Fruit fly (Drosophila melanogaster): ENCODE results near the gene Grl65a.

The Grl65a gene

DNA sequence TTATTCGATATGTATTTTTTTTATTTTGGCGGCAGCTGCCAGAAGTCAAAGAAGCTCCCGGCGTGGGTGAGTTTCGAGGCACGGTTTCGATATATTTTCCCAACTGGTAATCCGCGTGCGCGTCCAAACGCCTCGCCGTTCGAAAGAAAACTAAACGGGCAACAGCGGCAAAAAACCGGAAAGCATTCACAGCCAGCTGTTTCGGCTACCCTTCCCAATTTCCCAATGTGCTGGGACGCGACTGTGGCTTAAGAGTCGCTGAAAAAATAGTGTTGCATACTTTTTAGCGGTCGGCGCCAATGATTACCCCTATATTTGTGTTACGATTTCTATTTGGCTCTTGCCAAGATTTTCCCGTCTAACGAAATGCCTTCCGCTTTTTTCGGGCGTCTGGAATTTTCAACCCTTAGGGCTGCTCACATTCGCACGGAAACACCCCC lies 35.8 kb upstream of the Grl65a start, which contains the start of gene SP1173 (continued):
- TF ChIP-seq C15 (GFP tag; IDR thresholded peaks at IDR 0.05), result 0 out of 3 replicates have a peak, but pooled peaks have one; percentile 46
- TF ChIP-seq CG17186 (GFP tag; optimal IDR thresholded peaks at IDR 0.05), result peak; percentile 35
- peak; percentile 6 for TF ChIP-seq tx (GFP tag; optimal IDR thresholded peaks at IDR 0.05)
- no peak for TF ChIP-seq Rx (GFP tag; IDR thresholded peaks at IDR 0.05)
- TF ChIP-seq Fer1 (GFP tag; optimal IDR thresholded peaks at IDR 0.05), result peak; percentile 62
- peak; percentile 21 for TF ChIP-seq kni (GFP tag; optimal IDR thresholded peaks at IDR 0.05)
- TF ChIP-seq CG8924 (tag; optimal IDR thresholded peaks at IDR 0.05), result peak; percentile 31
- TF ChIP-seq CG7556 (GFP tag; optimal IDR thresholded peaks at IDR 0.05), result no peak
- TF ChIP-seq NC2α (GFP tag; optimal IDR thresholded peaks at IDR 0.05), result no peak
- TF ChIP-seq HLHmδ (GFP tag; optimal IDR thresholded peaks at IDR 0.05), result no peak
- TF ChIP-seq CG2129 (GFP tag; IDR thresholded peaks at IDR 0.05; ENCODE audit: partially characterized antibody), result no peak
- peak; percentile 71 for TF ChIP-seq sob (GFP tag; IDR thresholded peaks at IDR 0.05)
- no peak for TF ChIP-seq CG7963 (GFP tag; IDR thresholded peaks at IDR 0.05; ENCODE audit: partially characterized antibody)
- peak; percentile 20 for TF ChIP-seq chn (GFP tag; optimal IDR thresholded peaks at IDR 0.05)
- TF ChIP-seq zf30C (GFP tag; optimal IDR thresholded peaks at IDR 0.05), result no peak
- TF ChIP-seq CG7987 (GFP tag; optimal IDR thresholded peaks at IDR 0.05), result peak; percentile 30
- TF ChIP-seq pho (GFP tag; optimal IDR thresholded peaks at IDR 0.05), result no peak
- no peak for TF ChIP-seq CG14860 (GFP tag; IDR thresholded peaks at IDR 0.05; ENCODE audit: partially characterized antibody)
- no peak for TF ChIP-seq fru (optimal IDR thresholded peaks at IDR 0.05)
- TF ChIP-seq peb (GFP tag; IDR thresholded peaks at IDR 0.05), result no peak
- TF ChIP-seq Ets97D (GFP tag; optimal IDR thresholded peaks at IDR 0.05), result peak; percentile 68
- peak; percentile 43 for TF ChIP-seq CG13296 (GFP tag; optimal IDR thresholded peaks at IDR 0.05)
- no peak for TF ChIP-seq disco-r (GFP tag; optimal IDR thresholded peaks at IDR 0.05)
- TF ChIP-seq CG12219 (GFP tag; optimal IDR thresholded peaks at IDR 0.05), result peak; percentile 6
- TF ChIP-seq shn (GFP tag; optimal IDR thresholded peaks at IDR 0.05), result no peak
- TF ChIP-seq tup (GFP tag; optimal IDR thresholded peaks at IDR 0.05), result no peak
- no peak for TF ChIP-seq Nf-YA (GFP tag; IDR thresholded peaks at IDR 0.05)
- no peak for TF ChIP-seq CG14441 (GFP tag; IDR thresholded peaks at IDR 0.05)
- TF ChIP-seq Nf-YB (GFP tag; optimal IDR thresholded peaks at IDR 0.05), result no peak
- peak; percentile 9; the same call in 1 of the 2 replicates for TF ChIP-seq CG31441 (GFP tag; IDR thresholded peaks at IDR 0.05)
- TF ChIP-seq CG13775 (GFP tag; optimal IDR thresholded peaks at IDR 0.05), result peak; percentile 20
- TF ChIP-seq jumu (GFP tag; optimal IDR thresholded peaks at IDR 0.05), result peak; percentile 23
- TF ChIP-seq nerfin-1 (tag; optimal IDR thresholded peaks at IDR 0.05), result peak; percentile 96
- TF ChIP-seq Jarid2 (GFP tag; optimal IDR thresholded peaks at IDR 0.05), result peak; percentile 97
- TF ChIP-seq unc-4 (GFP tag; IDR thresholded peaks at IDR 0.05; ENCODE audit: partially characterized antibody), result peak; percentile 54
- peak; percentile 87 for TF ChIP-seq ci (GFP tag; IDR thresholded peaks at IDR 0.05)
- peak in 1 of 2 experiments; percentile 16 for TF ChIP-seq tll (GFP tag; optimal IDR thresholded peaks at IDR 0.05)
- TF ChIP-seq CG12769 (tag; optimal IDR thresholded peaks at IDR 0.05), result peak; percentile 82
- 0 out of 2 replicates have a peak, but pooled peaks have one; percentile 22 for TF ChIP-seq CG6272 (GFP tag; IDR thresholded peaks at IDR 0.05)
- peak; percentile 74; the same call in 1 of the 2 replicates for TF ChIP-seq Rfx (GFP tag; IDR thresholded peaks at IDR 0.05)
- TF ChIP-seq CG5245 (GFP tag; optimal IDR thresholded peaks at IDR 0.05), result no peak
- TF ChIP-seq CG2199 (GFP tag; IDR thresholded peaks at IDR 0.05), result peak; percentile 85; the same call in 1 of the 3 replicates
- no peak for TF ChIP-seq CkIIα-i1 (GFP tag; IDR thresholded peaks at IDR 0.05)
- no peak for TF ChIP-seq Optix (GFP tag; IDR thresholded peaks at IDR 0.05)
- no peak for TF ChIP-seq pan (optimal IDR thresholded peaks at IDR 0.05)
- TF ChIP-seq pan (GFP tag; optimal IDR thresholded peaks at IDR 0.05 in 1 of 2, IDR thresholded peaks at IDR 0.05 in 1 of 2), result peak in 1 of 2 experiments; percentile 67
- no peak for TF ChIP-seq tap (tag; optimal IDR thresholded peaks at IDR 0.05)
- no peak for TF ChIP-seq CG10654 (GFP tag; optimal IDR thresholded peaks at IDR 0.05)
- no peak for TF ChIP-seq CG12104 (GFP tag; optimal IDR thresholded peaks at IDR 0.05)
- peak; percentile 74; the same call in 2 of the 3 replicates for TF ChIP-seq Dbx (GFP tag; IDR thresholded peaks at IDR 0.05)
- peak; percentile 69 for TF ChIP-seq B-H2 (GFP tag; optimal IDR thresholded peaks at IDR 0.05)
